Fruit fly (Drosophila melanogaster): ENCODE data around the gene CG14453.

Gene CG14453

DNA sequence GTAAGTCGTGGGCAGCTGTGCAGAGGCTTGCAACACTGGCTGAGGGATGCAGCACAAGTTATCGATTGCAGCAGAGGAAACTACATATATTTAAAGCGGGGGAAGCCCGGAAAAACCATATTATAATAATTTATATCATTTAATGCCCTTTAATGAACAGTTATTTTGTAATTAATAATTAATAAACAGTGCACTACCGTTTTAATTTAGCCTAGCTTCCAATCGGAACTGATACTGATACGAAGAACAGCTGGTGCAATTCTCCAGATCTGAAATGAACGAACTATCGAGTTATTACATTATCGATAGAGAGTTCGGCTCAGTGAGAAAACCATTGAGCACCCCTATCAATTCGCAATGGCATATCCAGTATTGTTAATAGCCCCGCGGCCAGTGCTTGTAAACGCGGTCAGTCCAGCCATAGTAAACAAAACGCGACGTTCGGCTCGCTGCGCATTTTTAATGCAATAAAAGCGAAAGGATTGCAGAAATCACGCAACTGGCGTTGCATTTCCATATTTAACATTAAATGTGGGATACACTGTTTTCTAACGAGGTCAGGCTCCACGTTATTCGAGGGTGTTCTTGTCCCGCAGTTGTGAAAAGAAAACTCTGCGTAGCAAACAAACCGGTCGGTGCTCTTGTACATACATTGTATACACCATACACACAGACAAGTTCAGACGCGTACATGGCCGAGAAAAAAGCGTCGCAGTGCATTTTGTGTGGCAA, 47.7 kb downstream of the CG14453 start, which contains the start of gene CG7369 (continued):
- TF ChIP-seq HLH3B (GFP tag; IDR thresholded peaks at IDR 0.05) (peak; percentile 61; the same call in 1 of the 2 replicates), dysf (GFP tag; IDR thresholded peaks at IDR 0.05) (peak; percentile 84), Poxn (GFP tag; IDR thresholded peaks at IDR 0.05) (peak; percentile 57; the same call in 1 of the 2 replicates), CG2678 (tag; optimal IDR thresholded peaks at IDR 0.05) (peak; percentile 81), Hmx (GFP tag; optimal IDR thresholded peaks at IDR 0.05) (peak; percentile 73), CG7786 (GFP tag; optimal IDR thresholded peaks at IDR 0.05) (peak; percentile 77), sr (GFP tag; IDR thresholded peaks at IDR 0.05) (peak; percentile 6), CG30403 (GFP tag; optimal IDR thresholded peaks at IDR 0.05) (peak; percentile 96), wor (GFP tag; IDR thresholded peaks at IDR 0.05) (peak; percentile 63), Myb (GFP tag; optimal IDR thresholded peaks at IDR 0.05) (peak; percentile 62), gem (tag; optimal IDR thresholded peaks at IDR 0.05) (peak; percentile 85), otp (GFP tag; IDR thresholded peaks at IDR 0.05) (peak; percentile 68; the same call in 1 of the 3 replicates), fu2 (GFP tag; optimal IDR thresholded peaks at IDR 0.05) (peak; percentile 77), dmrt11E (tag; optimal IDR thresholded peaks at IDR 0.05) (peak; percentile 72), CG12299 (tag; optimal IDR thresholded peaks at IDR 0.05) (peak; percentile 54), CG2199 (GFP tag; IDR thresholded peaks at IDR 0.05) (0 out of 3 replicates have a peak, but pooled peaks have one; percentile 8), scrt (GFP tag; optimal IDR thresholded peaks at IDR 0.05) (peak; percentile 53), CG2202 (tag; optimal IDR thresholded peaks at IDR 0.05) (peak; percentile 27), pan (optimal IDR thresholded peaks at IDR 0.05) (no peak), pan (GFP tag; optimal IDR thresholded peaks at IDR 0.05 in 1 of 2, IDR thresholded peaks at IDR 0.05 in 1 of 2) (peak in 1 of 2 experiments; percentile 74), CG6765 (GFP tag; optimal IDR thresholded peaks at IDR 0.05) (peak; percentile 51), ash1 (GFP tag; optimal IDR thresholded peaks at IDR 0.05) (no peak), CG7963 (GFP tag; IDR thresholded peaks at IDR 0.05; ENCODE audit: partially characterized antibody) (no peak), caup (GFP tag; optimal IDR thresholded peaks at IDR 0.05; ENCODE audit: severe bottlenecking) (peak; percentile 84), Hr3 (GFP tag; optimal IDR thresholded peaks at IDR 0.05) (peak; percentile 87), vfl (GFP tag; optimal IDR thresholded peaks at IDR 0.05) (peak; percentile 84), NC2α (GFP tag; optimal IDR thresholded peaks at IDR 0.05) (no peak), btn (GFP tag; optimal IDR thresholded peaks at IDR 0.05) (no peak), Sry-δ (GFP tag; optimal IDR thresholded peaks at IDR 0.05) (peak; percentile 67), CG1647 (GFP tag; optimal IDR thresholded peaks at IDR 0.05) (peak; percentile 77), jigr1 (GFP tag; IDR thresholded peaks at IDR 0.05) (peak; percentile 68; the same call in 1 of the 3 replicates), az2 (GFP tag; optimal IDR thresholded peaks at IDR 0.05) (peak; percentile 82), Oli (tag; optimal IDR thresholded peaks at IDR 0.05) (peak; percentile 66), vvl (GFP tag; IDR thresholded peaks at IDR 0.05) (peak; percentile 82), Fer1 (GFP tag; optimal IDR thresholded peaks at IDR 0.05) (peak; percentile 80), trem (tag; optimal IDR thresholded peaks at IDR 0.05) (peak; percentile 60), dmrt99B (tag; optimal IDR thresholded peaks at IDR 0.05) (peak; percentile 76), CG2712 (tag; optimal IDR thresholded peaks at IDR 0.05) (peak; percentile 86), Hr39 (optimal IDR thresholded peaks at IDR 0.05) (peak; percentile 58), ems (GFP tag; optimal IDR thresholded peaks at IDR 0.05) (peak; percentile 57), ase (GFP tag; IDR thresholded peaks at IDR 0.05) (peak; percentile 68), CG4360 (GFP tag; IDR thresholded peaks at IDR 0.05) (no peak), CoRest (tag; optimal IDR thresholded peaks at IDR 0.05) (peak; percentile 97), PHDP (tag; optimal IDR thresholded peaks at IDR 0.05) (peak; percentile 66), pita (GFP tag; optimal IDR thresholded peaks at IDR 0.05) (no peak), zfh1 (GFP tag; IDR thresholded peaks at IDR 0.05) (peak; percentile 47; the same call in 2 of the 3 replicates), Meics (GFP tag; optimal IDR thresholded peaks at IDR 0.05) (peak; percentile 84), inv (GFP tag; IDR thresholded peaks at IDR 0.05; ENCODE audit: partially characterized antibody) (peak; percentile 73), CG32772 (GFP tag; IDR thresholded peaks at IDR 0.05) (peak; percentile 79), CG12155 (GFP tag; optimal IDR thresholded peaks at IDR 0.05) (peak; percentile 90)

All from whole organism, embryonic.